Fruit fly (Drosophila melanogaster): ENCODE measurements around the gene wls.
A peak's percentile ranks its signal among the peaks of the same experiment; 100 is the strongest.

DNA sequence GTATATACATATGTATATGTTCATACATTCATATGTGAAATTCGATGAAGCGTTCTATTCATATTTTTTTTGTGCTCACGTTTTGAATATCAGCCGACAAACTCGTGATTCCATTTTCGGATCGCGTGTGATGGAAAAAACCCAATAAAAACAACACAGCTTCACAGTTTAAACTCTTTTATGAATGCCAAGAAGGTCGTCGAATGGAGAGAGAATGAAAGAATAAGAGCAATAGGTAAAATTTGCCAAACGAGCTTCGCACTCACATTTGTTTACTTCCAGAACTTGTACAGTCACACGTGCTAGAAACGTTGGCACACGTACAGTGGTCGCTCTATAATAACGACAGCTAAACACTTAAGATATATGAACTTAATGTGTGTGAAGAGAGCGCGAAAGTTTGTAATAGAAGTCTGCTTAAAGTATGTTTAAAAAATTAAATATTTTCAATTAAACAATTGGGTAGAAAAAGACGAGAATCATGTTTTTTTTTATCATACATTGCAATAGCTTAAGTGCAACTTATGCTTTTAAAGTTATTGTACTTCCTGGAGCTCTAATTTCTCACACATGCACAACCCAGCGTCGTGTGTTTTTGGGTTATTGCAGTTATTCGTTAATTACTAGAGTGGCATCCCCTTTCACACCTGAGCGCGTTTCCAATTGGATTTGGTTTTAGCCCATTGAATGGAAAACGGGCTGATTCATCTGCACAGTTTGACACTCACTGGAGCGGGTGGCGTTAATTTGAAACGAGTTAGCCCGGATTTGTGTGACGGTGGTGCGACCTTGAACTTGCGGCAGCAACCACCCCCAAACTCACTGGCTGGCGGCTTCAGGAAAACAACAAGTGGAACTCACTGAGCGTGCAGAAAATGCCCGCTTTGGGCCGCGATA lies 43.5 kb downstream of the wls start:
- no peak for TF ChIP-seq CG11617 (GFP tag; optimal IDR thresholded peaks at IDR 0.05)
- TF ChIP-seq cic (GFP tag; optimal IDR thresholded peaks at IDR 0.05), result no peak
- no peak for TF ChIP-seq pad (GFP tag; optimal IDR thresholded peaks at IDR 0.05)
- TF ChIP-seq Crg-1 (GFP tag; optimal IDR thresholded peaks at IDR 0.05), result no peak
- TF ChIP-seq Mnt (GFP tag; optimal IDR thresholded peaks at IDR 0.05), result peak; percentile 3
- TF ChIP-seq kay (GFP tag; ENCODE audit: borderline replicate concordance), result no peak
- TF ChIP-seq ovo (GFP tag; optimal IDR thresholded peaks at IDR 0.05), result no peak
- TF ChIP-seq CG5204 (GFP tag; optimal IDR thresholded peaks at IDR 0.05), result no peak
- TF ChIP-seq tj (GFP tag; optimal IDR thresholded peaks at IDR 0.05), result no peak
- no peak for TF ChIP-seq CG7101 (tag; optimal IDR thresholded peaks at IDR 0.05)
- no peak for TF ChIP-seq Hr96 (GFP tag; optimal IDR thresholded peaks at IDR 0.05)
- TF ChIP-seq CG14711 (tag; optimal IDR thresholded peaks at IDR 0.05), result peak; percentile 33
